Worm (Caenorhabditis elegans) whole organism, L4/young adult: Measurements from ENCODE around the gene F47D2.11.

Source experiments
- W03F9.2 ChIP-seq: fragments of 150-350 bp; optimal IDR thresholded peaks from 2 replicates; lab custom pipeline; 2014; ENCODE audit warnings: missing biosample characterization, missing genetic modification characterization
- dao-5 ChIP-seq: sonication (generic microtip); optimal IDR thresholded peaks from 2 replicates; lab custom pipeline; 2016; ENCODE audit warnings: missing genotype, missing genetic modification characterization, moderate library complexity, missing compliant biosample characterization
- him-1 ChIP-seq: sonication (generic microtip); optimal IDR thresholded peaks from 2 replicates; lab custom pipeline; 2016; ENCODE audit warnings: missing genotype, missing genetic modification reagents, missing genetic modification characterization, missing compliant biosample characterization

DNA sequence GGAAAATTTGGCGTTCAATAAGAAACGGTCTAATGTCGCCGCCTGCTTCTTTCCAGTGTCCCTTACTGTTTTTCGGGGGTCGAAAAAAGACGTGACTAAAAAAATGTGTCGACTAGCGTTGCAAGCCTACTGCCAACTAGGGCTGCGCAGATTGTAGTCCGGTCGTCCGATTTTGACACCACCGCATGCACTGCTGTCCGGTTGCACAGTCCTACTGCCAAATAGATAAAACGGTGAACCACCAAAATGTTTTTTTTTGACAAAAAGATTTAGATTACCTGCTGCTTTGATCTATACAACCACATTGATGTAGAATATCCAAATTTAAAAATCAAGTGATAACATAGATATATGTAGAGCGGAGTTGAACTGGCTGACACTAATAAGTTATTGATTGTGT is 47.5 kb downstream of the F47D2.11 start:
- no peak for TF ChIP-seq him-1 (tag; lab: Kevin White, UChicago)
- no peak for TF ChIP-seq W03F9.2 (tag; lab: Kevin White, UChicago)
- TF ChIP-seq dao-5 (tag; lab: Kevin White, UChicago), result no peak
